Fruit fly (Drosophila melanogaster) whole organism, embryonic: Measurements from ENCODE around the gene CG42240.

ENCODE experiments used
- B-H1 ChIP-seq: fragments of 200-800 bp; sonication (Bioruptor generic); IDR thresholded peaks from 3 replicates; pipeline ENCODE4 v1.3.6; 2022; ENCODE audit warnings: missing biosample characterization, missing genetic modification characterization
- CG10565 ChIP-seq: fragments of 200-800 bp; sonication (Bioruptor generic); optimal IDR thresholded peaks from 3 replicates; lab custom pipeline; 2016; ENCODE audit warnings: missing biosample characterization, mild to moderate bottlenecking, missing genetic modification characterization
- CG11695 ChIP-seq: fragments of 200-800 bp; sonication (Bioruptor generic); IDR thresholded peaks from 3 replicates; pipeline ENCODE4 v1.3.6; 2022; ENCODE audit warnings: missing biosample characterization, missing genetic modification characterization
- CG11723 ChIP-seq: fragments of 200-800 bp; sonication (Bioruptor generic); optimal IDR thresholded peaks from 2 replicates; lab custom pipeline; 2017; ENCODE audit warnings: missing biosample characterization, mild to moderate bottlenecking, missing genetic modification characterization
- CG12155 ChIP-seq: fragments of 200-800 bp; sonication (Bioruptor generic); optimal IDR thresholded peaks from 3 replicates; lab custom pipeline; 2016; ENCODE audit warnings: missing biosample characterization, missing genetic modification characterization
- CG13624 ChIP-seq: fragments of 200-800 bp; sonication (Bioruptor generic); optimal IDR thresholded peaks from 2 replicates; lab custom pipeline; 2016; ENCODE audit warnings: missing biosample characterization, missing genetic modification characterization
- CG13894 ChIP-seq: fragments of 200-800 bp; sonication (Bioruptor generic); optimal IDR thresholded peaks from 3 replicates; lab custom pipeline; 2018; ENCODE audit warnings: missing biosample characterization, mild to moderate bottlenecking, missing genetic modification characterization, moderate library complexity
- CG16779 ChIP-seq: fragments of 200-800 bp; sonication (Bioruptor generic); IDR thresholded peaks from 2 replicates; pipeline ENCODE4 v1.3.6; 2022; ENCODE audit warnings: missing biosample characterization, missing genetic modification characterization
- CG16863 ChIP-seq: fragments of 200-800 bp; sonication (Bioruptor generic); optimal IDR thresholded peaks from 3 replicates; lab custom pipeline; 2016; ENCODE audit warnings: missing biosample characterization, missing genetic modification characterization
- CG18011 ChIP-seq: fragments of 200-800 bp; sonication (Bioruptor generic); optimal IDR thresholded peaks from 2 replicates; lab custom pipeline; 2017; ENCODE audit warnings: missing biosample characterization, missing genetic modification characterization, mild to moderate bottlenecking, moderate library complexity, missing genotype
- CG1832 ChIP-seq: fragments of 200-800 bp; sonication (Bioruptor generic); optimal IDR thresholded peaks from 2 replicates; lab custom pipeline; 2017; ENCODE audit warnings: missing biosample characterization, mild to moderate bottlenecking, missing genetic modification characterization, inconsistent platforms
- CG30403 ChIP-seq: fragments of 200-800 bp; sonication (Bioruptor generic); optimal IDR thresholded peaks from 3 replicates; lab custom pipeline; 2016; ENCODE audit warnings: missing biosample characterization, missing genetic modification characterization
- CG30431 ChIP-seq: fragments of 200-800 bp; sonication (Bioruptor generic); optimal IDR thresholded peaks from 2 replicates; lab custom pipeline; 2017; ENCODE audit warnings: missing biosample characterization, missing genetic modification characterization
- CG4328 ChIP-seq: fragments of 200-800 bp; sonication (Bioruptor generic); optimal IDR thresholded peaks from 3 replicates; lab custom pipeline; 2017; ENCODE audit warnings: missing biosample characterization, missing genetic modification reagents, missing genetic modification characterization
- CG5953 ChIP-seq: fragments of 200-800 bp; sonication (Bioruptor generic); IDR thresholded peaks from 2 replicates; pipeline ENCODE4 v1.3.6; 2022; ENCODE audit warnings: missing biosample characterization, missing genetic modification characterization
- CG7556 ChIP-seq: fragments of 200-800 bp; sonication (Bioruptor generic); optimal IDR thresholded peaks from 2 replicates; lab custom pipeline; 2017; ENCODE audit warnings: missing biosample characterization, mild to moderate bottlenecking, missing genetic modification characterization
- CG8478 ChIP-seq: fragments of >200 bp; optimal IDR thresholded peaks from 2 replicates; lab custom pipeline; 2018
- CG8765 ChIP-seq: fragments of 200-800 bp; sonication (Bioruptor generic); IDR thresholded peaks from 2 replicates; pipeline ENCODE4 v1.3.6; 2022; ENCODE audit warnings: missing biosample characterization, missing genetic modification characterization
- CG8924 ChIP-seq: fragments of 200-800 bp; optimal IDR thresholded peaks from 3 replicates; lab custom pipeline; 2019; ENCODE audit warnings: missing biosample characterization, mild to moderate bottlenecking, missing genetic modification characterization, moderate library complexity
- CG8944 ChIP-seq: fragments of 200-800 bp; sonication (Bioruptor generic); optimal IDR thresholded peaks from 3 replicates; lab custom pipeline; 2016; ENCODE audit warnings: missing biosample characterization, missing genetic modification characterization
- D ChIP-seq, 2 experiments: fragments of 200-800 bp in 1 of 2; fragments of >200 bp in 1 of 2; sonication (Bioruptor generic) in 1 of 2; optimal IDR thresholded peaks; 2 replicates in 1 of 2; 3 replicates in 1 of 2; lab custom pipeline; 2017; ENCODE audit warnings: mild to moderate bottlenecking in 1 of 2, missing biosample characterization in 1 of 2, missing genetic modification characterization in 1 of 2, missing genetic modification reagents in 1 of 2
- Dll ChIP-seq: fragments of 200-800 bp; sonication (Bioruptor generic); IDR thresholded peaks from 4 replicates; pipeline ENCODE4 v1.3.6; 2022; ENCODE audit warnings: missing biosample characterization, missing genetic modification characterization; ENCODE audit not compliant: partially characterized antibody
- Hey ChIP-seq: fragments of 200-800 bp; sonication (Bioruptor generic); optimal IDR thresholded peaks from 3 replicates; lab custom pipeline; 2018; ENCODE audit warnings: missing biosample characterization, mild to moderate bottlenecking, missing genetic modification characterization
- Jarid2 ChIP-seq: fragments of 200-800 bp; sonication (Bioruptor generic); optimal IDR thresholded peaks from 3 replicates; lab custom pipeline; 2017; ENCODE audit warnings: mild to moderate bottlenecking, missing biosample characterization, missing genetic modification reagents, missing genetic modification characterization
- Mes4 ChIP-seq: fragments of 200-800 bp; sonication (Bioruptor generic); optimal IDR thresholded peaks from 2 replicates; lab custom pipeline; 2016; ENCODE audit warnings: missing biosample characterization, missing genetic modification characterization
- Neu2 ChIP-seq: fragments of 200-800 bp; sonication (Bioruptor generic); optimal IDR thresholded peaks from 3 replicates; lab custom pipeline; 2016; ENCODE audit warnings: missing biosample characterization, missing genetic modification characterization, borderline replicate concordance
- Six4 ChIP-seq: fragments of 200-800 bp; sonication (Bioruptor generic); optimal IDR thresholded peaks from 2 replicates; lab custom pipeline; 2016; ENCODE audit warnings: missing biosample characterization, missing genetic modification characterization
- Sox102F ChIP-seq: fragments of 200-800 bp; sonication (Bioruptor generic); optimal IDR thresholded peaks from 2 replicates; lab custom pipeline; 2018; ENCODE audit warnings: missing biosample characterization, mild to moderate bottlenecking, missing genetic modification characterization, moderate library complexity
- Ssrp ChIP-seq: fragments of 200-800 bp; sonication (Bioruptor generic); optimal IDR thresholded peaks from 2 replicates; lab custom pipeline; 2018; ENCODE audit warnings: missing biosample characterization, mild to moderate bottlenecking, missing genetic modification characterization, moderate library complexity
- TFAM ChIP-seq: fragments of 200-800 bp; sonication (Bioruptor generic); optimal IDR thresholded peaks from 2 replicates; lab custom pipeline; 2017; ENCODE audit warnings: missing biosample characterization, missing genetic modification characterization, inconsistent platforms
- bab2 ChIP-seq: fragments of 200-800 bp; sonication (Bioruptor generic); optimal IDR thresholded peaks from 2 replicates; lab custom pipeline; 2016; ENCODE audit warnings: missing biosample characterization, missing genetic modification characterization
- cato ChIP-seq: fragments of 200-800 bp; sonication (Bioruptor generic); optimal IDR thresholded peaks from 2 replicates; lab custom pipeline; 2016; ENCODE audit warnings: missing biosample characterization, missing genetic modification characterization, borderline replicate concordance
- caup ChIP-seq: fragments of 200-800 bp; sonication (Bioruptor generic); optimal IDR thresholded peaks from 3 replicates; lab custom pipeline; 2017; ENCODE audit warnings: missing biosample characterization, mild to moderate bottlenecking, missing genetic modification characterization, moderate library complexity; ENCODE audit not compliant: severe bottlenecking
- chm ChIP-seq: fragments of 200-800 bp; sonication (Bioruptor generic); IDR thresholded peaks from 2 replicates; pipeline ENCODE4 v1.3.6; 2022; ENCODE audit warnings: missing biosample characterization, missing genetic modification characterization
- crp ChIP-seq, 2 experiments: fragments of 200-800 bp; sonication (Bioruptor generic); optimal IDR thresholded peaks; 2 replicates in 1 of 2; 3 replicates in 1 of 2; lab custom pipeline; 2017; ENCODE audit warnings: missing biosample characterization in 2 of 2, missing genetic modification characterization in 2 of 2, mild to moderate bottlenecking in 1 of 2, moderate library complexity in 1 of 2
- dimm ChIP-seq: fragments of 200-800 bp; sonication (Bioruptor generic); IDR thresholded peaks from 2 replicates; pipeline ENCODE4 v1.3.6; 2022; ENCODE audit warnings: missing biosample characterization, missing genetic modification characterization
- gce ChIP-seq: fragments of 200-800 bp; sonication (Bioruptor generic); IDR thresholded peaks from 3 replicates; pipeline ENCODE4 v1.3.6; 2022; ENCODE audit warnings: missing biosample characterization, missing genetic modification characterization
- grau ChIP-seq: fragments of 200-800 bp; optimal IDR thresholded peaks from 3 replicates; lab custom pipeline; 2019; ENCODE audit warnings: missing biosample characterization, mild to moderate bottlenecking, missing genetic modification characterization, moderate library complexity
- her ChIP-seq: fragments of 200-800 bp; sonication (Bioruptor generic); optimal IDR thresholded peaks from 2 replicates; lab custom pipeline; 2016; ENCODE audit warnings: missing biosample characterization, missing genetic modification characterization
- hkb ChIP-seq, 2 experiments: fragments of 200-800 bp in 1 of 2; fragments of >200 bp in 1 of 2; sonication (Bioruptor generic) in 1 of 2; IDR thresholded peaks in 1 of 2; optimal IDR thresholded peaks in 1 of 2; 2 replicates each; pipeline versions ENCODE4 v1.3.6 to Lab custom; 2017 to 2022; ENCODE audit warnings: missing biosample characterization in 1 of 2, missing genetic modification characterization in 1 of 2
- inv ChIP-seq: fragments of 200-800 bp; sonication (Bioruptor generic); IDR thresholded peaks from 2 replicates; pipeline ENCODE4 v1.3.6; 2022; ENCODE audit warnings: missing biosample characterization, missing genetic modification characterization; ENCODE audit not compliant: partially characterized antibody
- lilli ChIP-seq: fragments of 200-800 bp; sonication (Bioruptor generic); optimal IDR thresholded peaks from 3 replicates; lab custom pipeline; 2016; ENCODE audit warnings: missing biosample characterization, missing genetic modification characterization
- ro ChIP-seq: fragments of 200-800 bp; sonication (Bioruptor generic); IDR thresholded peaks from 2 replicates; pipeline ENCODE4 v1.3.6; 2022; ENCODE audit warnings: missing biosample characterization, missing genetic modification characterization
- sim ChIP-seq: fragments of 200-800 bp; sonication (Bioruptor generic); IDR thresholded peaks from 2 replicates; pipeline ENCODE4 v1.3.6; 2022; ENCODE audit warnings: missing biosample characterization, missing genetic modification characterization
- tgo ChIP-seq: fragments of 200-800 bp; sonication (Bioruptor generic); IDR thresholded peaks from 3 replicates; pipeline ENCODE4 v1.3.6; 2022; ENCODE audit warnings: missing biosample characterization, missing genetic modification characterization
- twi ChIP-seq: fragments of 200-800 bp; optimal IDR thresholded peaks from 2 replicates; lab custom pipeline; 2019; ENCODE audit warnings: missing biosample characterization, mild to moderate bottlenecking, missing genetic modification characterization, moderate library complexity
- unpg ChIP-seq: fragments of 200-800 bp; sonication (Bioruptor generic); optimal IDR thresholded peaks from 3 replicates; lab custom pipeline; 2018; ENCODE audit warnings: missing biosample characterization, mild to moderate bottlenecking, missing genetic modification characterization, moderate library complexity
- wdn ChIP-seq: fragments of 200-800 bp; sonication (Bioruptor generic); IDR thresholded peaks from 2 replicates; pipeline ENCODE4 v1.3.6; 2022; ENCODE audit warnings: missing biosample characterization, missing genetic modification characterization
- wor ChIP-seq: fragments of 200-800 bp; sonication (Bioruptor generic); IDR thresholded peaks from 2 replicates; pipeline ENCODE4 v1.3.6; 2022; ENCODE audit warnings: missing biosample characterization, missing genetic modification characterization
- zfh1 ChIP-seq: fragments of 200-800 bp; sonication (Bioruptor generic); IDR thresholded peaks from 3 replicates; pipeline ENCODE4 v1.3.6; 2022; ENCODE audit warnings: missing biosample characterization, missing genetic modification characterization

Gene CG42240

dm6 chrX:6353613-6353986, 23.0 kb downstream of the CG42240 start (continued):
- TF ChIP-seq wdn (GFP tag; lab: Robert Waterston, UW) (peak; percentile 66), Ssrp (tag; lab: Kevin White, UChicago) (peak; percentile 89), sim (peak; percentile 52; the same call in 1 of the 2 replicates), Six4 (GFP tag; lab: Kevin White, UChicago) (peak; percentile 82), gce (GFP tag; lab: Robert Waterston, UW) (peak; percentile 64; the same call in 1 of the 3 replicates), CG12155 (GFP tag; lab: Kevin White, UChicago) (peak; percentile 75), bab2 (GFP tag; lab: Kevin White, UChicago) (no peak), CG13624 (GFP tag; lab: Kevin White, UChicago) (peak; percentile 28), CG18011 (no peak), cato (GFP tag; lab: Kevin White, UChicago) (peak; percentile 75), CG4328 (GFP tag; lab: Kevin White, UChicago) (peak; percentile 90), chm (GFP tag; lab: Robert Waterston, UW) (peak; percentile 56; the same call in 1 of the 2 replicates), CG1832 (no peak), grau (peak; percentile 90), lilli (peak; percentile 44), CG7556 (GFP tag; lab: Kevin White, UChicago) (peak; percentile 94), inv (GFP tag; lab: Robert Waterston, UW) (no peak), CG8944 (no peak), crp (GFP tag; optimal IDR thresholded peaks at IDR 0.05; lab: Kevin White, UChicago) (peak in 1 of 2 experiments; percentile 33), B-H1 (GFP tag; lab: Robert Waterston, UW) (peak; percentile 72), CG30431 (GFP tag; lab: Kevin White, UChicago) (peak; percentile 66), CG16779 (GFP tag; lab: Robert Waterston, UW) (no peak), unpg (GFP tag; lab: Kevin White, UChicago) (peak; percentile 89), Sox102F (peak; percentile 89), Hey (tag; lab: Kevin White, UChicago) (peak; percentile 46), D (optimal IDR thresholded peaks at IDR 0.05; lab: Kevin White, UChicago) (no peak), D (GFP tag; optimal IDR thresholded peaks at IDR 0.05; lab: Kevin White, UChicago) (peak; percentile 84), CG13894 (tag; lab: Kevin White, UChicago) (peak; percentile 85), hkb (optimal IDR thresholded peaks at IDR 0.05; lab: Kevin White, UChicago) (no peak), hkb (GFP tag; IDR thresholded peaks at IDR 0.05; lab: Robert Waterston, UW) (peak; percentile 85), Dll (GFP tag; lab: Robert Waterston, UW) (no peak), CG8765 (GFP tag; lab: Robert Waterston, UW) (peak; percentile 55), Jarid2 (GFP tag; lab: Kevin White, UChicago) (peak; percentile 65), caup (GFP tag; lab: Kevin White, UChicago) (peak; percentile 86), tgo (GFP tag; lab: Robert Waterston, UW) (peak; percentile 81), wor (peak; percentile 84), zfh1 (peak; percentile 75), CG11723 (peak; percentile 77), CG5953 (GFP tag; lab: Robert Waterston, UW) (peak; percentile 76), twi (tag; lab: Kevin White, UChicago) (peak; percentile 78), her (GFP tag; lab: Kevin White, UChicago) (no peak), CG10565 (no peak), TFAM (peak; percentile 48), CG8478 (lab: Kevin White, UChicago) (no peak), Mes4 (GFP tag; lab: Kevin White, UChicago) (no peak), CG16863 (GFP tag; lab: Kevin White, UChicago) (no peak), dimm (peak; percentile 32; the same call in 1 of the 2 replicates), CG8924 (tag; lab: Kevin White, UChicago) (peak; percentile 92), CG11695 (GFP tag; lab: Robert Waterston, UW) (peak; percentile 86), CG30403 (GFP tag; lab: Kevin White, UChicago) (peak; percentile 89), Neu2 (GFP tag; lab: Kevin White, UChicago) (no peak), ro (GFP tag; lab: Robert Waterston, UW) (no peak)
